Fruit fly (Drosophila melanogaster): ENCODE results near the gene Ku80.

DNA sequence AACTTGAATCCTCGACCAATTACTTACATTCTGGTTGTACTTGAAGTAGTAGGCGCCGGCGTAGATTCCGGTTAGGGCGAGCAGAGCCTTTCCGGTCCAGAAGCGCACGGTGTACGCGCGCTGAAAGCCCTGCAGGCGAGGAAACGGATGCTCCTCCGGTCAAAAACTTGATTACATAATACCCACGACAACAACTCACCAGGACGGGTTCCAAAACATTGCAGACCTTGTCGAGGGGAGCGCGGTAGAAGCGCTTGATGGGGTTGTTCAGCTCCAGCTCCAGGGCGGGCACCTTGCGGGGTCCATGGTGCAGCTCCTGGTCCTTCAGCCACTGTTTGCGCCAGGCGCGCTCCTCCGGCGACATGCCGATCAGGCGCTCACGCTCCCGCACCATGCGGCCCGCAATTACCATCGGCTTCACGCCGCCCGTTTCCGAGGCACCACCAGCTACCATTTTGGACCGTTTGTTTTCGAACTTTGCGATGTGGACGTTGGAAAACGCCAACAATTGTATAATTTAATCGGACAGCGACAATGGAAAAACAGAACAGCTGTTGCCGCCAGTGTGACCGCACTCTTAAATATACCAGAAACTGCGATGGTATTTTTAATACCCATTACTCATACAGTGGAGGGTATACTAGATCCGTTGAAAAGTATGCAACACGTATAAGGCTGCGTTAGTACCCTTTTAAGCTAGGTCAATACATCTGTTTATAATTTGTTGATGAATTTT is 20.3 kb downstream of the Ku80 start, which contains the start of gene ND-B17:
- TF ChIP-seq CG4318 (GFP tag; optimal IDR thresholded peaks at IDR 0.05) (no peak), CG6792 (GFP tag; optimal IDR thresholded peaks at IDR 0.05) (no peak), CG10631 (GFP tag; optimal IDR thresholded peaks at IDR 0.05) (no peak), Hr4 (GFP tag; optimal IDR thresholded peaks at IDR 0.05) (no peak), CG6163 (GFP tag; IDR thresholded peaks at IDR 0.05) (no peak), Lpt (GFP tag; optimal IDR thresholded peaks at IDR 0.05) (no peak), CG3032 (tag; optimal IDR thresholded peaks at IDR 0.05) (no peak), dac (GFP tag; optimal IDR thresholded peaks at IDR 0.05) (no peak), Ets21C (GFP tag; optimal IDR thresholded peaks at IDR 0.05) (no peak), Eip75B (GFP tag; optimal IDR thresholded peaks at IDR 0.05) (no peak), lz (GFP tag; optimal IDR thresholded peaks at IDR 0.05) (peak; percentile 40), CG9139 (GFP tag; optimal IDR thresholded peaks at IDR 0.05) (no peak)

Measured in whole organism, prepupa.